Fruit fly (Drosophila melanogaster): Measurements from ENCODE around the gene Txl.

dm6 chr3L:5777114-5777513 lies 11.5 kb downstream of the Txl start, which contains the start of gene vito:
- TF ChIP-seq h (optimal IDR thresholded peaks at IDR 0.05) (no peak), psq (optimal IDR thresholded peaks at IDR 0.05) (no peak), Sin3A (optimal IDR thresholded peaks at IDR 0.05) (no peak), Myc (optimal IDR thresholded peaks at IDR 0.05) (no peak), ttk (optimal IDR thresholded peaks at IDR 0.05) (no peak), insv (optimal IDR thresholded peaks at IDR 0.05) (no peak)
